Worm (Caenorhabditis elegans) whole organism, L2 larva: ENCODE data around the gene C09B9.2.
A peak's percentile ranks its signal among the peaks of the same experiment; 100 is the strongest.
"Not testable (repeated sequence)": the region's sequence is repeated elsewhere in the genome, so short reads cannot be mapped to it uniquely, and the experiment has no call there.

ENCODE experiments used
- C34F6.9 ChIP-seq: fragments of 150-350 bp; optimal IDR thresholded peaks from 2 replicates; lab custom pipeline; 2014; ENCODE audit warnings: missing biosample characterization, missing genetic modification characterization
- F13H6.1 ChIP-seq: sonication (generic microtip); optimal IDR thresholded peaks from 2 replicates; lab custom pipeline; 2016; ENCODE audit warnings: missing genetic modification characterization, missing compliant biosample characterization
- Y55F3AM.14 ChIP-seq: fragments of 200-800 bp; sonication (Bioruptor generic); optimal IDR thresholded peaks from 2 replicates; lab custom pipeline; 2018; ENCODE audit warnings: mild to moderate bottlenecking, missing genetic modification characterization, missing compliant biosample characterization
- ZK546.5 ChIP-seq: sonication (generic microtip); optimal IDR thresholded peaks from 2 replicates; lab custom pipeline; 2017; ENCODE audit warnings: missing biosample characterization, missing genetic modification characterization
- ama-1 ChIP-seq: fragments of 150-350 bp; optimal IDR thresholded peaks from 2 replicates; lab custom pipeline; 2018; ENCODE audit warnings: inconsistent platforms
- ceh-82 ChIP-seq: fragments of 150-350 bp; optimal IDR thresholded peaks from 2 replicates; lab custom pipeline; 2014; ENCODE audit warnings: missing biosample characterization, missing genetic modification characterization
- crh-2 ChIP-seq: sonication (generic microtip); optimal IDR thresholded peaks from 2 replicates; lab custom pipeline; 2017; ENCODE audit warnings: missing biosample characterization, missing genetic modification characterization
- dmd-4 ChIP-seq: sonication (generic microtip); optimal IDR thresholded peaks from 2 replicates; lab custom pipeline; 2017; ENCODE audit warnings: missing biosample characterization, missing genetic modification characterization
- egl-27 ChIP-seq: sonication (generic microtip); optimal IDR thresholded peaks from 3 replicates; lab custom pipeline; 2017; ENCODE audit warnings: missing biosample characterization, missing genetic modification reagents, missing genetic modification characterization
- elt-3 ChIP-seq: sonication (generic microtip); optimal IDR thresholded peaks from 2 replicates; lab custom pipeline; 2017; ENCODE audit warnings: missing biosample characterization, missing genetic modification characterization
- fos-1 ChIP-seq: fragments of 150-350 bp; optimal IDR thresholded peaks from 2 replicates; lab custom pipeline; 2014; ENCODE audit warnings: missing biosample characterization, missing genetic modification characterization
- lin-11 ChIP-seq: fragments of 150-350 bp; sonication (generic microtip); optimal IDR thresholded peaks from 2 replicates; lab custom pipeline; 2014; ENCODE audit warnings: missing biosample characterization, missing genetic modification characterization, inconsistent platforms, mixed read lengths
- mab-5 ChIP-seq: fragments of 150-350 bp; optimal IDR thresholded peaks from 2 replicates; lab custom pipeline; 2014; ENCODE audit warnings: missing biosample characterization, missing genetic modification characterization
- mdl-1 ChIP-seq, 2 experiments: fragments of 150-350 bp in 1 of 2; sonication (generic microtip) in 1 of 2; optimal IDR thresholded peaks; 2 replicates each; lab custom pipeline; 2017; ENCODE audit warnings: missing biosample characterization in 2 of 2, missing genetic modification characterization in 2 of 2
- nhr-11 ChIP-seq: fragments of 150-350 bp; optimal IDR thresholded peaks from 2 replicates; lab custom pipeline; 2014; ENCODE audit warnings: missing biosample characterization, missing genetic modification characterization
- nhr-12 ChIP-seq: fragments of 150-350 bp; optimal IDR thresholded peaks from 2 replicates; lab custom pipeline; 2014; ENCODE audit warnings: missing biosample characterization, missing genetic modification characterization
- nhr-129 ChIP-seq: fragments of 150-350 bp; optimal IDR thresholded peaks from 2 replicates; lab custom pipeline; 2014; ENCODE audit warnings: missing biosample characterization, missing genetic modification characterization
- nhr-21 ChIP-seq: fragments of 150-350 bp; optimal IDR thresholded peaks from 2 replicates; lab custom pipeline; 2014; ENCODE audit warnings: missing biosample characterization, missing genetic modification characterization
- nhr-237 ChIP-seq: fragments of 150-350 bp; optimal IDR thresholded peaks from 2 replicates; lab custom pipeline; 2014; ENCODE audit warnings: missing biosample characterization, missing genetic modification characterization
- nhr-25 ChIP-seq: fragments of 150-350 bp; sonication (generic microtip); optimal IDR thresholded peaks from 3 replicates; lab custom pipeline; 2014; ENCODE audit warnings: missing biosample characterization, missing genetic modification characterization
- nhr-6 ChIP-seq: fragments of 150-350 bp; optimal IDR thresholded peaks from 2 replicates; lab custom pipeline; 2014; ENCODE audit warnings: missing biosample characterization, missing genetic modification characterization
- nhr-77 ChIP-seq: fragments of 150-350 bp; optimal IDR thresholded peaks from 2 replicates; lab custom pipeline; 2014; ENCODE audit warnings: missing biosample characterization, missing genetic modification characterization
- peb-1 ChIP-seq: fragments of 150-350 bp; optimal IDR thresholded peaks from 2 replicates; lab custom pipeline; 2014; ENCODE audit warnings: missing biosample characterization, missing genetic modification characterization
- sem-4 ChIP-seq: fragments of 150-350 bp; optimal IDR thresholded peaks from 2 replicates; lab custom pipeline; 2014; ENCODE audit warnings: missing biosample characterization, missing genetic modification reagents, missing genetic modification characterization
- sma-9 ChIP-seq, 2 experiments: fragments of 150-350 bp in 1 of 2; sonication (generic microtip) in 1 of 2; optimal IDR thresholded peaks; 2 replicates each; lab custom pipeline; 2014 to 2016; ENCODE audit warnings: missing genetic modification characterization in 2 of 2, mild to moderate bottlenecking in 1 of 2, missing biosample characterization in 1 of 2, missing compliant biosample characterization in 1 of 2, missing genetic modification reagents in 1 of 2, moderate library complexity in 1 of 2
- snpc-4 ChIP-seq: fragments of 150-350 bp; optimal IDR thresholded peaks from 2 replicates; lab custom pipeline; 2014; ENCODE audit warnings: missing biosample characterization, missing genetic modification characterization
- unc-55 ChIP-seq: fragments of 150-350 bp; sonication (generic microtip); optimal IDR thresholded peaks from 3 replicates; lab custom pipeline; 2014; ENCODE audit warnings: missing biosample characterization, missing genetic modification reagents, missing genetic modification characterization
- unc-62 ChIP-seq: fragments of 150-350 bp; optimal IDR thresholded peaks from 2 replicates; lab custom pipeline; 2014; ENCODE audit warnings: missing biosample characterization, missing genetic modification reagents, missing genetic modification characterization
- zag-1 ChIP-seq: fragments of 150-350 bp; optimal IDR thresholded peaks from 2 replicates; lab custom pipeline; 2014; ENCODE audit warnings: missing biosample characterization, missing genetic modification characterization
- ztf-1 ChIP-seq: fragments of 200-800 bp; sonication (Bioruptor generic); conservative IDR thresholded peaks from 2 replicates; pipeline ENCODE4 v1.3.6; 2022; ENCODE audit warnings: missing genetic modification characterization, missing compliant biosample characterization
- ztf-11 ChIP-seq: sonication (generic microtip); optimal IDR thresholded peaks from 2 replicates; lab custom pipeline; 2017; ENCODE audit warnings: missing biosample characterization, missing genetic modification characterization

C09B9.2 gene

ce11 chrIV:5066887-5067286 lies 37.8 kb downstream of the C09B9.2 start, which contains the start of gene ttbk-2.2:
TSS of gene ttbk-2.2 (minus strand) at chrIV:5066987.
- TF ChIP-seq mab-5 (tag; lab: Kevin White, UChicago); elt-3; unc-55: not testable (repeated sequence)

- not testable (repeated sequence) for TF ChIP-seq unc-62; ztf-11 (tag; lab: Kevin White, UChicago); Y55F3AM.14 (GFP tag; lab: Kevin White, UChicago)
Measured at ce11 chrIV:5068541-5068940, 39.5 kb downstream of the C09B9.2 start, which contains the start of the genes R13H9.6 and rmd-6. TSS of gene R13H9.6 (minus strand) at chrIV:5068641. TSS of gene rmd-6 (plus strand) at chrIV:5068845.

ce11 chrIV:5070593-5070992 lies 41.5 kb downstream of the C09B9.2 start, which contains the start of gene C02B10.6:
TSS of gene C02B10.6 (plus strand) at chrIV:5070893.
- TF ChIP-seq nhr-12 (tag; lab: Kevin White, UChicago); snpc-4; nhr-25 (tag; lab: Kevin White, UChicago): not testable (repeated sequence)

- TF ChIP-seq mdl-1 (tag; optimal IDR thresholded peaks at IDR 0.05; lab: Kevin White, UChicago) (no peak), dmd-4 (tag; lab: Kevin White, UChicago) (no peak), ceh-82 (tag; lab: Kevin White, UChicago) (no peak), ama-1 (lab: Kevin White, UChicago) (no peak), snpc-4 (no peak), crh-2 (tag; lab: Kevin White, UChicago) (no peak), nhr-21 (tag; lab: Kevin White, UChicago) (no peak), peb-1 (tag; lab: Kevin White, UChicago) (no peak), mab-5 (tag; lab: Kevin White, UChicago) (no peak), F13H6.1 (tag; lab: Kevin White, UChicago) (no peak), zag-1 (tag; lab: Kevin White, UChicago) (no peak), ztf-11 (tag; lab: Kevin White, UChicago) (no peak), nhr-6 (tag; lab: Kevin White, UChicago) (no peak), sma-9 (GFP tag; optimal IDR thresholded peaks at IDR 0.05; lab: Kevin White, UChicago) (no peak), sma-9 (tag; optimal IDR thresholded peaks at IDR 0.05; lab: Kevin White, UChicago) (no peak), nhr-77 (tag; lab: Kevin White, UChicago) (no peak), nhr-237 (no peak), sem-4 (tag; lab: Kevin White, UChicago) (no peak), C34F6.9 (no peak), ZK546.5 (tag; lab: Kevin White, UChicago) (no peak), lin-11 (tag; lab: Kevin White, UChicago) (no peak)
Measured at ce11 chrIV:5073836-5074235, 44.7 kb downstream of the C09B9.2 start.

ce11 chrIV:5076607-5077006 lies 47.5 kb downstream of the C09B9.2 start:
- TF ChIP-seq ztf-1 (GFP tag; lab: Robert Waterston, UW) (no peak), snpc-4 (no peak), nhr-11 (tag; lab: Kevin White, UChicago) (no peak), ztf-11 (tag; lab: Kevin White, UChicago) (no peak), egl-27 (tag; lab: Kevin White, UChicago) (no peak), mab-5 (tag; lab: Kevin White, UChicago) (no peak), fos-1 (tag; lab: Kevin White, UChicago) (no peak), nhr-77 (tag; lab: Kevin White, UChicago) (no peak), sem-4 (tag; lab: Kevin White, UChicago) (no peak), mdl-1 (tag; optimal IDR thresholded peaks at IDR 0.05; lab: Kevin White, UChicago) (no peak)
- TF ChIP-seq, all 48 proteins: peak for 0

ce11 chrIV:5077918-5078317 lies 48.8 kb downstream of the C09B9.2 start:
- TF ChIP-seq nhr-129 (tag; lab: Kevin White, UChicago) (peak; percentile 23), ama-1 (lab: Kevin White, UChicago) (no peak), fos-1 (tag; lab: Kevin White, UChicago) (peak; percentile 52)
